Worm (Caenorhabditis elegans) whole organism, late embryonic: ENCODE measurements around the gene mvk-1.

ENCODE experiments used
- C08G9.2 ChIP-seq: sonication (generic microtip); optimal IDR thresholded peaks from 2 replicates; lab custom pipeline; 2016; ENCODE audit warnings: mild to moderate bottlenecking, missing genetic modification characterization, moderate library complexity, missing compliant biosample characterization
- C38D4.7 ChIP-seq: fragments of 200-800 bp; sonication (Bioruptor generic); optimal IDR thresholded peaks from 2 replicates; lab custom pipeline; 2018; ENCODE audit warnings: mild to moderate bottlenecking, missing genetic modification characterization, moderate library complexity, missing compliant biosample characterization
- F13H6.1 ChIP-seq: sonication (generic microtip); optimal IDR thresholded peaks from 2 replicates; lab custom pipeline; 2016; ENCODE audit warnings: missing genetic modification characterization, missing compliant biosample characterization
- ahr-1 ChIP-seq: sonication (generic microtip); optimal IDR thresholded peaks from 2 replicates; lab custom pipeline; 2016; ENCODE audit warnings: missing genetic modification characterization, missing compliant biosample characterization
- ceh-18 ChIP-seq: sonication (generic microtip); optimal IDR thresholded peaks from 2 replicates; lab custom pipeline; 2016; ENCODE audit warnings: missing genetic modification characterization, missing compliant biosample characterization
- ceh-19 ChIP-seq: fragments of 200-800 bp; sonication (Bioruptor generic); optimal IDR thresholded peaks from 2 replicates; lab custom pipeline; 2018; ENCODE audit warnings: mild to moderate bottlenecking, missing genetic modification characterization, missing compliant biosample characterization
- ceh-22 ChIP-seq: sonication (generic microtip); optimal IDR thresholded peaks from 2 replicates; lab custom pipeline; 2017; ENCODE audit warnings: missing biosample characterization, missing genetic modification characterization
- ceh-31 ChIP-seq: sonication (generic microtip); optimal IDR thresholded peaks from 2 replicates; lab custom pipeline; 2016; ENCODE audit warnings: missing genetic modification characterization, missing compliant biosample characterization
- ceh-34 ChIP-seq: sonication (generic microtip); optimal IDR thresholded peaks from 2 replicates; lab custom pipeline; 2016; ENCODE audit warnings: mild to moderate bottlenecking, missing genetic modification characterization, missing compliant biosample characterization
- ceh-48 ChIP-seq: sonication (generic microtip); optimal IDR thresholded peaks from 2 replicates; lab custom pipeline; 2016; ENCODE audit warnings: missing genetic modification characterization, inconsistent platforms, missing compliant biosample characterization
- dve-1 ChIP-seq: sonication (generic microtip); optimal IDR thresholded peaks from 2 replicates; lab custom pipeline; 2017; ENCODE audit warnings: antibody characterized with exemption, mild to moderate bottlenecking, missing genetic modification characterization, missing compliant biosample characterization
- ets-4 ChIP-seq: sonication (generic microtip); optimal IDR thresholded peaks from 2 replicates; lab custom pipeline; 2016; ENCODE audit warnings: missing genetic modification characterization, missing compliant biosample characterization
- fkh-10 ChIP-seq: fragments of 150-350 bp; optimal IDR thresholded peaks from 2 replicates; lab custom pipeline; 2014; ENCODE audit warnings: missing biosample characterization, missing genetic modification reagents, missing genetic modification characterization
- fkh-6 ChIP-seq: sonication (generic microtip); optimal IDR thresholded peaks from 2 replicates; lab custom pipeline; 2016; ENCODE audit warnings: missing genetic modification characterization, missing compliant biosample characterization
- hlh-15 ChIP-seq: sonication (generic microtip); optimal IDR thresholded peaks from 2 replicates; lab custom pipeline; 2016; ENCODE audit warnings: missing genetic modification characterization, missing compliant biosample characterization
- hlh-6 ChIP-seq: sonication (generic microtip); optimal IDR thresholded peaks from 2 replicates; lab custom pipeline; 2016; ENCODE audit warnings: missing genotype, missing genetic modification characterization, missing compliant biosample characterization
- hlh-8 ChIP-seq: sonication (generic microtip); optimal IDR thresholded peaks from 2 replicates; lab custom pipeline; 2016; ENCODE audit warnings: missing genotype, missing genetic modification characterization, missing compliant biosample characterization
- lim-6 ChIP-seq: sonication (generic microtip); optimal IDR thresholded peaks from 2 replicates; lab custom pipeline; 2016; ENCODE audit warnings: missing genetic modification characterization, missing compliant biosample characterization
- lin-11 ChIP-seq: fragments of 200-800 bp; sonication (Bioruptor generic); optimal IDR thresholded peaks from 2 replicates; lab custom pipeline; 2018; ENCODE audit warnings: mild to moderate bottlenecking, missing genetic modification characterization, missing compliant biosample characterization
- madf-2 ChIP-seq: sonication (generic microtip); optimal IDR thresholded peaks from 2 replicates; lab custom pipeline; 2017; ENCODE audit warnings: missing genetic modification characterization, missing compliant biosample characterization
- nfya-1 ChIP-seq: sonication (generic microtip); optimal IDR thresholded peaks from 2 replicates; lab custom pipeline; 2017; ENCODE audit warnings: missing genetic modification characterization, mild to moderate bottlenecking, missing compliant biosample characterization, antibody characterized with exemption, moderate library complexity
- nhr-232 ChIP-seq: sonication (generic microtip); optimal IDR thresholded peaks from 2 replicates; lab custom pipeline; 2016; ENCODE audit warnings: missing genetic modification characterization, missing compliant biosample characterization
- odd-2 ChIP-seq: sonication (generic microtip); optimal IDR thresholded peaks from 2 replicates; lab custom pipeline; 2017; ENCODE audit warnings: antibody characterized with exemption, mild to moderate bottlenecking, missing genetic modification characterization, missing compliant biosample characterization
- pat-9 ChIP-seq: fragments of 200-800 bp; sonication (Bioruptor generic); optimal IDR thresholded peaks from 2 replicates; lab custom pipeline; 2018; ENCODE audit warnings: mild to moderate bottlenecking, missing genetic modification characterization, moderate library complexity, missing compliant biosample characterization
- pax-1 ChIP-seq: fragments of 150-350 bp; optimal IDR thresholded peaks from 2 replicates; lab custom pipeline; 2014; ENCODE audit warnings: missing biosample characterization, missing genetic modification characterization
- pha-2 ChIP-seq: sonication (generic microtip); optimal IDR thresholded peaks from 2 replicates; lab custom pipeline; 2017; ENCODE audit warnings: mild to moderate bottlenecking, missing genetic modification characterization, missing compliant biosample characterization
- pha-4 ChIP-seq: fragments of 150-350 bp; optimal IDR thresholded peaks from 2 replicates; lab custom pipeline; 2018; ENCODE audit warnings: missing biosample characterization, missing genetic modification reagents, missing genetic modification characterization
- pqm-1 ChIP-seq: sonication (generic microtip); optimal IDR thresholded peaks from 2 replicates; lab custom pipeline; 2016; ENCODE audit warnings: missing genetic modification characterization, missing compliant biosample characterization
- rnt-1 ChIP-seq: sonication (generic microtip); optimal IDR thresholded peaks from 2 replicates; lab custom pipeline; 2016; ENCODE audit warnings: missing genetic modification characterization, missing compliant biosample characterization
- sdc-2 ChIP-seq: sonication (generic microtip); optimal IDR thresholded peaks from 2 replicates; lab custom pipeline; 2016; ENCODE audit warnings: missing genotype, missing genetic modification characterization, missing compliant biosample characterization
- sox-2 ChIP-seq: fragments of 200-800 bp; sonication (Bioruptor generic); IDR thresholded peaks from 2 replicates; pipeline ENCODE4 v1.3.6; 2022; ENCODE audit warnings: missing genetic modification reagents, missing genetic modification characterization, missing compliant biosample characterization
- sox-4 ChIP-seq: sonication (generic microtip); optimal IDR thresholded peaks from 2 replicates; lab custom pipeline; 2017; ENCODE audit warnings: mild to moderate bottlenecking, missing genetic modification characterization, inconsistent platforms, missing compliant biosample characterization
- tbx-2 ChIP-seq: sonication (generic microtip); optimal IDR thresholded peaks from 2 replicates; lab custom pipeline; 2016; ENCODE audit warnings: missing genetic modification characterization, missing compliant biosample characterization
- ttx-3 ChIP-seq: sonication (generic microtip); optimal IDR thresholded peaks from 2 replicates; lab custom pipeline; 2016; ENCODE audit warnings: missing genetic modification reagents, missing genetic modification characterization, missing compliant biosample characterization
- unc-42 ChIP-seq: sonication (generic microtip); optimal IDR thresholded peaks from 2 replicates; lab custom pipeline; 2016; ENCODE audit warnings: missing genotype, missing genetic modification characterization, missing compliant biosample characterization
- unc-55 ChIP-seq: sonication (generic microtip); optimal IDR thresholded peaks from 2 replicates; lab custom pipeline; 2017; ENCODE audit warnings: missing biosample characterization, missing genetic modification reagents, missing genetic modification characterization
- unc-86 ChIP-seq: sonication (generic microtip); optimal IDR thresholded peaks from 2 replicates; lab custom pipeline; 2016; ENCODE audit warnings: missing genetic modification characterization, missing compliant biosample characterization

mvk-1 gene

DNA sequence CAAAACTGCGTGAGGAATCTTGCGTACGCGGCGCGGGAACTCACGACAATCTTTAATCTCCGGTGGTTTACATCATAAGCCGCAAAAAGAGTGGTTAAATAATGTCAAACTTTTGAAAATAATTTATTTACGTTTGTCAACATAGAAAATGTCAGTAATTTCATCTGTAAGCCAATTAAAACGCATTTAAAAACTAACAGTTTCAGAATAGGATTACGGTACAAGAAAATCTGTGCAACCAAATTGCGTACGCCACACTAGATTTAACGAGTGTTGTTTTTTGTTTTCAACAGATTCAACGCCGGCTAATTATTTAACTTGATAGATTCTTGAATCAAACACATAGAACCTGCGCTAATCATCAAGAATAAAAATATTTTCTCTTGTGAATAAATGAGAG is 4.7 kb upstream of the mvk-1 start:
- TF ChIP-seq pha-2 (no peak), ceh-18 (tag; lab: Kevin White, UChicago) (no peak), dve-1 (tag; lab: Kevin White, UChicago) (no peak), ahr-1 (tag; lab: Kevin White, UChicago) (no peak), C08G9.2 (tag; lab: Kevin White, UChicago) (no peak), pax-1 (tag; lab: Kevin White, UChicago) (no peak), sdc-2 (tag; lab: Kevin White, UChicago) (no peak), ets-4 (tag; lab: Kevin White, UChicago) (no peak), ceh-34 (tag; lab: Kevin White, UChicago) (no peak), ceh-22 (no peak), lim-6 (tag; lab: Kevin White, UChicago) (no peak), madf-2 (tag; lab: Kevin White, UChicago) (no peak)

ce11 chrIII:6139932-6140612 is 4.0 kb upstream of the mvk-1 start:
- TF ChIP-seq rnt-1 = no peak
- TF ChIP-seq fkh-10 = no peak
- TF ChIP-seq fkh-6 (tag; lab: Kevin White, UChicago) = no peak
- peak; percentile 49 for TF ChIP-seq unc-42 (tag; lab: Kevin White, UChicago)
- peak; percentile 24 for TF ChIP-seq ceh-31 (tag; lab: Kevin White, UChicago)
- TF ChIP-seq nfya-1 (tag; lab: Kevin White, UChicago) = peak; percentile 43
- TF ChIP-seq hlh-15 = no peak
- TF ChIP-seq hlh-6 (tag; lab: Kevin White, UChicago) = peak; percentile 11
- TF ChIP-seq C38D4.7 = no peak
- TF ChIP-seq, all 69 proteins: peak for 4

ce11 chrIII:6139328-6139727 is 3.2 kb upstream of the mvk-1 start:
- no peak for TF ChIP-seq ceh-48 (tag; lab: Kevin White, UChicago)
- TF ChIP-seq unc-86 (tag; lab: Kevin White, UChicago) = peak; percentile 17

DNA sequence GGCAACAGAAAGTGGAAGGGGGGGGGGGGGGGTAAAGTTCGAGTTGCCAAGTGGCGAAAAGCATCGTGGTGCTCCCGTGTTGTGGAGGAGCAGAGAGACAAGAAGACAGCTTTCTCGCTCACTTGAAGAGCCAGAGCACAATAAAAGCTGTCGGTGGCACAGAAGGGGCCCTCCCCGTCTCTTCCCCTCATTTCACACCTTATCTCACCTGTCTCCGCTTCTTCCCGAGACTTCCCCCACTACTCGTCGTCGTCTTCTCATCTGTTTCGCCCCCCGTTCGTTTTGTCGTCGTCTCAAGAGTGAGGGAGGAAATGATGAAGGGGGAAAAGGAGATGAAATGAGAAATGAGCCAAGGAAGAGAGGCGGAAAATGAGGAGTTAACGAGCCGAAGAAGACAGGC is 2.4 kb upstream of the mvk-1 start:
- TF ChIP-seq ceh-48 (tag; lab: Kevin White, UChicago) (no peak), tbx-2 (tag; lab: Kevin White, UChicago) (peak; percentile 73), sox-2 (GFP tag; lab: Robert Waterston, UW) (no peak), hlh-8 (tag; lab: Kevin White, UChicago) (no peak), ceh-22 (no peak), odd-2 (no peak), lin-11 (tag; lab: Kevin White, UChicago) (no peak), F13H6.1 (no peak), ceh-19 (GFP tag; lab: Kevin White, UChicago) (peak; percentile 48), sdc-2 (tag; lab: Kevin White, UChicago) (peak; percentile 28), C38D4.7 (peak; percentile 12), ceh-31 (tag; lab: Kevin White, UChicago) (peak; percentile 40), C08G9.2 (tag; lab: Kevin White, UChicago) (peak; percentile 32), ceh-18 (tag; lab: Kevin White, UChicago) (peak; percentile 79), unc-55 (GFP tag; lab: Kevin White, UChicago) (peak; percentile 36), nfya-1 (tag; lab: Kevin White, UChicago) (peak; percentile 14), pat-9 (tag; lab: Kevin White, UChicago) (peak; percentile 35), ceh-34 (tag; lab: Kevin White, UChicago) (peak; percentile 38), nhr-232 (tag; lab: Kevin White, UChicago) (peak; percentile 5), sox-4 (peak; percentile 41), pha-4 (tag; lab: Kevin White, UChicago) (no peak), pqm-1 (tag; lab: Kevin White, UChicago) (no peak), rnt-1 (peak; percentile 49), ttx-3 (tag; lab: Kevin White, UChicago) (no peak)
